Worm (Caenorhabditis elegans): ENCODE data around the gene sdz-16.

Gene sdz-16

ce11 chrV:17302754-17303153 is 25.0 kb downstream of the sdz-16 start, which contains the start of gene sri-70:
Gene sri-70 (plus strand): TSS chrV:17303054.
- no peak for TF ChIP-seq vab-7 (GFP tag; IDR thresholded peaks at IDR 0.05)
- TF ChIP-seq hmg-1.1 (GFP tag; IDR thresholded peaks at IDR 0.05), result no peak

DNA sequence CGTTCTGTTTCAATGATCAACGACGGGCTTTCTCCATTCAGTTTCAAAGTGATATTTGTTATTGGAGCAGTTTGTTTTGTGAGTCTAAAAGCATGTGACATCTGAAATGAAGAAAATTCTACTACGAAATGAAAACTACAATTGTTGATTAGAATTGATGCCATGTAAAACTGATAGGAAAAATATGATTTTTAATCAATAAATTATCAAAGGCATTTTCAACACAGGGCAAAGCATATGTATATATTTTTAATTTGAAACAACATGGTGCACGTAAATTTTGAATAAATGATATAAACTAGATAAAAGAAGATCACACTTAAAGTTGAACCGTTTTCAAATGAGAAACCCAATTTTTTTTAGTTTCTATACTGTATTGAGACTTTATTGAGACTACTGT is 26.4 kb downstream of the sdz-16 start, which contains the start of gene K10G4.5:
TSS of gene K10G4.5 (minus strand) at position 101 of the 400 bp plus-strand sequence.
- TF ChIP-seq fos-1 (tag; optimal IDR thresholded peaks at IDR 0.05) (no peak), mes-2 (tag; optimal IDR thresholded peaks at IDR 0.05; ENCODE audit: poor library complexity, severe bottlenecking) (no peak), daf-12 (tag; optimal IDR thresholded peaks at IDR 0.05) (no peak), ceh-20 (GFP tag; IDR thresholded peaks at IDR 0.05) (no peak), snpc-1.2 (GFP tag; IDR thresholded peaks at IDR 0.05) (no peak), nhr-28 (tag; optimal IDR thresholded peaks at IDR 0.05) (no peak), nhr-237 (tag; optimal IDR thresholded peaks at IDR 0.05) (no peak), zip-11 (GFP tag; IDR thresholded peaks at IDR 0.05) (no peak), Y5F2A.4 (GFP tag; optimal IDR thresholded peaks at IDR 0.05) (no peak), Y48G9A.11 (GFP tag; IDR thresholded peaks at IDR 0.05) (no peak), unc-130 (GFP tag; optimal IDR thresholded peaks at IDR 0.05) (no peak), pha-4 (GFP tag; IDR thresholded peaks at IDR 0.05) (no peak), pha-4 (tag; optimal IDR thresholded peaks at IDR 0.05) (no peak), arid-1 (GFP tag; conservative IDR thresholded peaks at IDR 0.05) (no peak), zip-2 (tag; optimal IDR thresholded peaks at IDR 0.05) (no peak), daf-16 (GFP tag; optimal IDR thresholded peaks at IDR 0.05) (no peak), daf-16 (tag; optimal IDR thresholded peaks at IDR 0.05) (no peak), dmd-8 (GFP tag; IDR thresholded peaks at IDR 0.05) (no peak)

ce11 chrV:17298657-17299056 is 29.1 kb downstream of the sdz-16 start:
- no peak for TF ChIP-seq spr-1 (tag; optimal IDR thresholded peaks at IDR 0.05)
- peak in 1 of 2 experiments; percentile 92 for TF ChIP-seq unc-62 (GFP tag; optimal IDR thresholded peaks at IDR 0.05 in 1 of 2)
- no peak for TF ChIP-seq unc-62 (tag; optimal IDR thresholded peaks at IDR 0.05)
- TF ChIP-seq nhr-42 (GFP tag; IDR thresholded peaks at IDR 0.05), result no peak
- no peak for TF ChIP-seq aha-1 (tag)
- TF ChIP-seq saeg-2 (GFP tag; IDR thresholded peaks at IDR 0.05), result no peak
- TF ChIP-seq ces-1 (GFP tag; optimal IDR thresholded peaks at IDR 0.05), result no peak

ce11 chrV:17296443-17296842 is 31.3 kb downstream of the sdz-16 start:
- TF ChIP-seq unc-62 (GFP tag; optimal IDR thresholded peaks at IDR 0.05 in 1 of 2), result peak in 1 of 2 experiments; percentile 92
- no peak for TF ChIP-seq unc-62 (tag; optimal IDR thresholded peaks at IDR 0.05)
- no peak for TF ChIP-seq lsy-2 (tag; optimal IDR thresholded peaks at IDR 0.05)

- TF ChIP-seq aha-1 (tag) (peak; percentile 92), ceh-44 (GFP tag; IDR thresholded peaks at IDR 0.05) (0 out of 2 replicates have a peak, but pooled peaks have one; percentile 17), daf-8 (GFP tag; IDR thresholded peaks at IDR 0.05) (no peak)
These were observed 35.0 kb downstream of the sdz-16 start for ce11 chrV:17292740-17293139.

ce11 chrV:17284159-17284558 is 43.6 kb downstream of the sdz-16 start:
- TF ChIP-seq aha-1 (tag), result peak; percentile 95
- TF ChIP-seq tra-1 (GFP tag; IDR thresholded peaks at IDR 0.05), result no peak
- TF ChIP-seq nhr-102 (tag; optimal IDR thresholded peaks at IDR 0.05), result no peak
- TF ChIP-seq nhr-237 (tag; optimal IDR thresholded peaks at IDR 0.05), result no peak

Data from whole organism, L4 larva.